Worm (Caenorhabditis elegans) whole organism, late embryonic: ENCODE measurements around the gene srw-86.

ENCODE experiments used
- C08G9.2 ChIP-seq: sonication (generic microtip); optimal IDR thresholded peaks from 2 replicates; lab custom pipeline; 2016; ENCODE audit warnings: mild to moderate bottlenecking, missing genetic modification characterization, moderate library complexity, missing compliant biosample characterization
- K09A11.1 ChIP-seq: sonication (generic microtip); optimal IDR thresholded peaks from 2 replicates; lab custom pipeline; 2017; ENCODE audit warnings: antibody characterized with exemption, mild to moderate bottlenecking, missing genetic modification characterization, missing compliant biosample characterization; ENCODE audit not compliant: insufficient read depth
- T23F11.4 ChIP-seq: fragments of 200-800 bp; sonication (Bioruptor generic); optimal IDR thresholded peaks from 2 replicates; lab custom pipeline; 2018; ENCODE audit warnings: mild to moderate bottlenecking, missing genetic modification characterization, missing compliant biosample characterization
- Y22D7AL.16 ChIP-seq: sonication (generic microtip); optimal IDR thresholded peaks from 2 replicates; lab custom pipeline; 2016; ENCODE audit warnings: missing genetic modification characterization, missing compliant biosample characterization
- ahr-1 ChIP-seq: sonication (generic microtip); optimal IDR thresholded peaks from 2 replicates; lab custom pipeline; 2016; ENCODE audit warnings: missing genetic modification characterization, missing compliant biosample characterization
- ceh-14 ChIP-seq: sonication (generic microtip); optimal IDR thresholded peaks from 2 replicates; lab custom pipeline; 2016; ENCODE audit warnings: missing genotype, missing genetic modification characterization, missing compliant biosample characterization
- ceh-19 ChIP-seq: fragments of 200-800 bp; sonication (Bioruptor generic); optimal IDR thresholded peaks from 2 replicates; lab custom pipeline; 2018; ENCODE audit warnings: mild to moderate bottlenecking, missing genetic modification characterization, missing compliant biosample characterization
- ceh-2 ChIP-seq: sonication (generic microtip); optimal IDR thresholded peaks from 2 replicates; lab custom pipeline; 2016; ENCODE audit warnings: missing genotype, missing genetic modification characterization, missing compliant biosample characterization
- ceh-22 ChIP-seq: sonication (generic microtip); optimal IDR thresholded peaks from 2 replicates; lab custom pipeline; 2017; ENCODE audit warnings: missing biosample characterization, missing genetic modification characterization
- ceh-24 ChIP-seq: sonication (generic microtip); optimal IDR thresholded peaks from 2 replicates; lab custom pipeline; 2016; ENCODE audit warnings: mild to moderate bottlenecking, missing genetic modification characterization, missing compliant biosample characterization
- ceh-30 ChIP-seq: fragments of 150-350 bp; optimal IDR thresholded peaks from 2 replicates; lab custom pipeline; 2014; ENCODE audit warnings: missing biosample characterization, missing genetic modification characterization
- ceh-31 ChIP-seq: sonication (generic microtip); optimal IDR thresholded peaks from 2 replicates; lab custom pipeline; 2016; ENCODE audit warnings: missing genetic modification characterization, missing compliant biosample characterization
- ceh-34 ChIP-seq: sonication (generic microtip); optimal IDR thresholded peaks from 2 replicates; lab custom pipeline; 2016; ENCODE audit warnings: mild to moderate bottlenecking, missing genetic modification characterization, missing compliant biosample characterization
- ceh-45 ChIP-seq: fragments of 200-800 bp; sonication (Bioruptor generic); IDR thresholded peaks from 2 replicates; pipeline ENCODE4 v1.3.6; 2022; ENCODE audit warnings: missing genetic modification reagents, missing genetic modification characterization, missing compliant biosample characterization
- ceh-9 ChIP-seq: sonication (generic microtip); optimal IDR thresholded peaks from 2 replicates; lab custom pipeline; 2016; ENCODE audit warnings: mild to moderate bottlenecking, missing genetic modification characterization, inconsistent platforms, missing compliant biosample characterization
- che-1 ChIP-seq: sonication (generic microtip); optimal IDR thresholded peaks from 2 replicates; lab custom pipeline; 2016; ENCODE audit warnings: mild to moderate bottlenecking, missing genetic modification characterization, missing compliant biosample characterization
- dmd-4 ChIP-seq: sonication (generic microtip); optimal IDR thresholded peaks from 2 replicates; lab custom pipeline; 2016; ENCODE audit warnings: borderline replicate concordance, missing genetic modification characterization, missing compliant biosample characterization
- ets-4 ChIP-seq: sonication (generic microtip); optimal IDR thresholded peaks from 2 replicates; lab custom pipeline; 2016; ENCODE audit warnings: missing genetic modification characterization, missing compliant biosample characterization
- eyg-1 ChIP-seq: sonication (generic microtip); optimal IDR thresholded peaks from 2 replicates; lab custom pipeline; 2016; ENCODE audit warnings: missing genotype, missing genetic modification characterization, missing compliant biosample characterization
- gmeb-2 ChIP-seq: sonication (generic microtip); optimal IDR thresholded peaks from 2 replicates; lab custom pipeline; 2016; ENCODE audit warnings: missing genetic modification characterization, inconsistent platforms, missing compliant biosample characterization
- hlh-13 ChIP-seq: fragments of 200-800 bp; sonication (Bioruptor generic); optimal IDR thresholded peaks from 2 replicates; lab custom pipeline; 2018; ENCODE audit warnings: mild to moderate bottlenecking, missing genetic modification characterization, missing compliant biosample characterization
- hlh-30 ChIP-seq: sonication (generic microtip); optimal IDR thresholded peaks from 2 replicates; lab custom pipeline; 2017; ENCODE audit warnings: antibody characterized with exemption, missing genetic modification characterization, missing compliant biosample characterization; ENCODE audit not compliant: insufficient read depth
- hlh-6 ChIP-seq: sonication (generic microtip); optimal IDR thresholded peaks from 2 replicates; lab custom pipeline; 2016; ENCODE audit warnings: missing genotype, missing genetic modification characterization, missing compliant biosample characterization
- madf-2 ChIP-seq: sonication (generic microtip); optimal IDR thresholded peaks from 2 replicates; lab custom pipeline; 2017; ENCODE audit warnings: missing genetic modification characterization, missing compliant biosample characterization
- nfya-1 ChIP-seq: sonication (generic microtip); optimal IDR thresholded peaks from 2 replicates; lab custom pipeline; 2017; ENCODE audit warnings: missing genetic modification characterization, mild to moderate bottlenecking, missing compliant biosample characterization, antibody characterized with exemption, moderate library complexity
- nhr-11 ChIP-seq: fragments of 150-350 bp; optimal IDR thresholded peaks from 2 replicates; lab custom pipeline; 2014; ENCODE audit warnings: missing biosample characterization, missing genetic modification characterization
- pax-1 ChIP-seq: fragments of 150-350 bp; optimal IDR thresholded peaks from 2 replicates; lab custom pipeline; 2014; ENCODE audit warnings: missing biosample characterization, missing genetic modification characterization
- pha-2 ChIP-seq: sonication (generic microtip); optimal IDR thresholded peaks from 2 replicates; lab custom pipeline; 2017; ENCODE audit warnings: mild to moderate bottlenecking, missing genetic modification characterization, missing compliant biosample characterization
- pqm-1 ChIP-seq: sonication (generic microtip); optimal IDR thresholded peaks from 2 replicates; lab custom pipeline; 2016; ENCODE audit warnings: missing genetic modification characterization, missing compliant biosample characterization
- ref-2 ChIP-seq: sonication (generic microtip); optimal IDR thresholded peaks from 2 replicates; lab custom pipeline; 2016; ENCODE audit warnings: missing genetic modification characterization, missing compliant biosample characterization
- rnt-1 ChIP-seq: sonication (generic microtip); optimal IDR thresholded peaks from 2 replicates; lab custom pipeline; 2016; ENCODE audit warnings: missing genetic modification characterization, missing compliant biosample characterization
- sdc-2 ChIP-seq: sonication (generic microtip); optimal IDR thresholded peaks from 2 replicates; lab custom pipeline; 2016; ENCODE audit warnings: missing genotype, missing genetic modification characterization, missing compliant biosample characterization
- tbx-2 ChIP-seq: sonication (generic microtip); optimal IDR thresholded peaks from 2 replicates; lab custom pipeline; 2016; ENCODE audit warnings: missing genetic modification characterization, missing compliant biosample characterization
- tbx-7 ChIP-seq: sonication (generic microtip); optimal IDR thresholded peaks from 2 replicates; lab custom pipeline; 2016; ENCODE audit warnings: missing genotype, missing genetic modification characterization, missing compliant biosample characterization
- unc-42 ChIP-seq: sonication (generic microtip); optimal IDR thresholded peaks from 2 replicates; lab custom pipeline; 2016; ENCODE audit warnings: missing genotype, missing genetic modification characterization, missing compliant biosample characterization

The srw-86 gene

ce11 chrV:19396576-19397313 is 3.8 kb downstream of the srw-86 start:
- TF ChIP-seq ceh-9 (tag; lab: Kevin White, UChicago) (no peak), ceh-31 (tag; lab: Kevin White, UChicago) (no peak), Y22D7AL.16 (tag; lab: Kevin White, UChicago) (no peak), madf-2 (tag; lab: Kevin White, UChicago) (no peak), unc-42 (no peak), ceh-34 (no peak), pax-1 (no peak), C08G9.2 (tag; lab: Kevin White, UChicago) (no peak), pqm-1 (no peak), che-1 (tag; lab: Kevin White, UChicago) (no peak)

ce11 chrV:19394750-19395149 is 5.8 kb downstream of the srw-86 start, which contains the start of gene C25F9.8:
TSS of gene C25F9.8 (plus strand) at chrV:19395050.
- no peak for TF ChIP-seq tbx-2 (tag; lab: Kevin White, UChicago)
- TF ChIP-seq K09A11.1 = no peak
- no peak for TF ChIP-seq ets-4
- no peak for TF ChIP-seq sdc-2 (tag; lab: Kevin White, UChicago)
- no peak for TF ChIP-seq T23F11.4
- no peak for TF ChIP-seq rnt-1 (tag; lab: Kevin White, UChicago)
- TF ChIP-seq pqm-1 = no peak
- no peak for TF ChIP-seq nfya-1 (tag; lab: Kevin White, UChicago)
- TF ChIP-seq ref-2 (tag; lab: Kevin White, UChicago) = no peak
- no peak for TF ChIP-seq ahr-1 (tag; lab: Kevin White, UChicago)
- TF ChIP-seq ceh-22 = no peak
- TF ChIP-seq C08G9.2 (tag; lab: Kevin White, UChicago) = no peak
- TF ChIP-seq hlh-6 = no peak
- no peak for TF ChIP-seq ceh-30 (tag; lab: Kevin White, UChicago)
- no peak for TF ChIP-seq nhr-11
- no peak for TF ChIP-seq dmd-4 (tag; lab: Kevin White, UChicago)
- no peak for TF ChIP-seq eyg-1 (tag; lab: Kevin White, UChicago)
- no peak for TF ChIP-seq ceh-24
- TF ChIP-seq ceh-45 (GFP tag; lab: Robert Waterston, UW) = no peak
- TF ChIP-seq gmeb-2 = no peak

- peak; percentile 16 for TF ChIP-seq ceh-14 (tag; lab: Kevin White, UChicago)
- no peak for TF ChIP-seq tbx-7 (tag; lab: Kevin White, UChicago)
- peak; percentile 58 for TF ChIP-seq pha-2 (tag; lab: Kevin White, UChicago)
- TF ChIP-seq, all 69 proteins: peak for 2
Observed at ce11 chrV:19391242-19391641, 9.3 kb downstream of the srw-86 start.

ce11 chrV:19390029-19390428 is 10.5 kb downstream of the srw-86 start, which contains the start of gene slcr-46.2:
TSS of gene slcr-46.2 (minus strand) at chrV:19390129.
- no peak for TF ChIP-seq hlh-30 (tag; lab: Kevin White, UChicago)
- no peak for TF ChIP-seq sdc-2 (tag; lab: Kevin White, UChicago)
- TF ChIP-seq ceh-19 (GFP tag; lab: Kevin White, UChicago) = no peak
- TF ChIP-seq hlh-13 (GFP tag; lab: Kevin White, UChicago) = no peak

ce11 chrV:19380968-19381367 is 19.6 kb downstream of the srw-86 start, which contains the start of gene srw-84:
TSS of gene srw-84 (plus strand) at chrV:19381268.
- no peak for TF ChIP-seq ceh-2 (tag; lab: Kevin White, UChicago)
